Fruit fly (Drosophila melanogaster) whole organism, embryonic: ENCODE measurements around the gene ldbr.

ENCODE experiments used
- ATbp ChIP-seq: fragments of 200-800 bp; sonication (Bioruptor generic); optimal IDR thresholded peaks from 2 replicates; lab custom pipeline; 2017; ENCODE audit warnings: missing biosample characterization, mild to moderate bottlenecking, missing genetic modification characterization, missing genetic modification reagents
- B-H2 ChIP-seq: fragments of 200-800 bp; sonication (Bioruptor generic); optimal IDR thresholded peaks from 2 replicates; lab custom pipeline; 2018; ENCODE audit warnings: missing biosample characterization, mild to moderate bottlenecking, missing genetic modification characterization
- CG10565 ChIP-seq: fragments of 200-800 bp; sonication (Bioruptor generic); optimal IDR thresholded peaks from 3 replicates; lab custom pipeline; 2016; ENCODE audit warnings: missing biosample characterization, mild to moderate bottlenecking, missing genetic modification characterization
- CG10959 ChIP-seq: fragments of 200-800 bp; sonication (Bioruptor generic); IDR thresholded peaks from 2 replicates; pipeline ENCODE4 v1.3.6; 2022; ENCODE audit warnings: missing biosample characterization, missing genetic modification characterization
- CG11696 ChIP-seq: fragments of 200-800 bp; sonication (Bioruptor generic); IDR thresholded peaks from 2 replicates; pipeline ENCODE4 v1.3.6; 2022; ENCODE audit warnings: missing biosample characterization, missing genetic modification characterization
- CG12299 ChIP-seq: fragments of 200-800 bp; sonication (Bioruptor generic); optimal IDR thresholded peaks from 2 replicates; lab custom pipeline; 2018; ENCODE audit warnings: missing biosample characterization, mild to moderate bottlenecking, missing genetic modification characterization
- CG12942 ChIP-seq: fragments of 200-800 bp; sonication (Bioruptor generic); optimal IDR thresholded peaks from 3 replicates; lab custom pipeline; 2016; ENCODE audit warnings: missing biosample characterization, missing genetic modification characterization
- CG13287 ChIP-seq: fragments of 200-800 bp; sonication (Bioruptor generic); IDR thresholded peaks from 2 replicates; pipeline ENCODE4 v1.3.6; 2022; ENCODE audit warnings: missing biosample characterization, missing genetic modification characterization; ENCODE audit not compliant: partially characterized antibody
- CG15269 ChIP-seq: fragments of 200-800 bp; sonication (Bioruptor generic); optimal IDR thresholded peaks from 2 replicates; lab custom pipeline; 2018; ENCODE audit warnings: missing biosample characterization, mild to moderate bottlenecking, missing genetic modification characterization, moderate library complexity
- CG1647 ChIP-seq: fragments of 200-800 bp; sonication (Bioruptor generic); optimal IDR thresholded peaks from 3 replicates; lab custom pipeline; 2016; ENCODE audit warnings: missing biosample characterization, missing genetic modification characterization
- CG17802 ChIP-seq: fragments of 200-800 bp; sonication (Bioruptor generic); optimal IDR thresholded peaks from 2 replicates; lab custom pipeline; 2018; ENCODE audit warnings: missing biosample characterization, mild to moderate bottlenecking, missing genetic modification characterization, moderate library complexity
- CG3065 ChIP-seq: fragments of 200-800 bp; sonication (Bioruptor generic); optimal IDR thresholded peaks from 2 replicates; lab custom pipeline; 2016; ENCODE audit warnings: missing biosample characterization, missing genetic modification characterization
- CG31388 ChIP-seq: fragments of 200-800 bp; sonication (Bioruptor generic); optimal IDR thresholded peaks from 2 replicates; lab custom pipeline; 2016; ENCODE audit warnings: missing biosample characterization, missing genetic modification characterization
- CG3163 ChIP-seq: fragments of 200-800 bp; sonication (Bioruptor generic); optimal IDR thresholded peaks from 3 replicates; lab custom pipeline; 2016; ENCODE audit warnings: missing biosample characterization, missing genetic modification characterization
- CG4707 ChIP-seq: fragments of 200-800 bp; sonication (Bioruptor generic); optimal IDR thresholded peaks from 2 replicates; lab custom pipeline; 2018; ENCODE audit warnings: missing biosample characterization, mild to moderate bottlenecking, missing genetic modification characterization, moderate library complexity
- CG6854 ChIP-seq: fragments of 200-800 bp; sonication (Bioruptor generic); optimal IDR thresholded peaks from 3 replicates; lab custom pipeline; 2017; ENCODE audit warnings: missing biosample characterization, mild to moderate bottlenecking, missing genetic modification characterization
- CG8089 ChIP-seq: fragments of 200-800 bp; sonication (Bioruptor generic); optimal IDR thresholded peaks from 3 replicates; lab custom pipeline; 2016; ENCODE audit warnings: missing biosample characterization, missing genetic modification characterization
- CG8924 ChIP-seq: fragments of 200-800 bp; optimal IDR thresholded peaks from 3 replicates; lab custom pipeline; 2019; ENCODE audit warnings: missing biosample characterization, mild to moderate bottlenecking, missing genetic modification characterization, moderate library complexity
- CHES-1-like ChIP-seq: fragments of 200-800 bp; sonication (Bioruptor generic); optimal IDR thresholded peaks from 2 replicates; lab custom pipeline; 2016; ENCODE audit warnings: missing biosample characterization, missing genetic modification characterization
- CTCF ChIP-seq: fragments of 200-800 bp; sonication (Bioruptor generic); optimal IDR thresholded peaks from 2 replicates; lab custom pipeline; 2017; ENCODE audit warnings: missing biosample characterization, mild to moderate bottlenecking, missing genetic modification characterization, moderate library complexity
- CkIIα-i1 ChIP-seq: fragments of 200-800 bp; sonication (Bioruptor generic); IDR thresholded peaks from 2 replicates; pipeline ENCODE4 v1.3.6; 2022; ENCODE audit warnings: missing biosample characterization, missing genetic modification characterization
- Deaf1 ChIP-seq: fragments of 200-800 bp; optimal IDR thresholded peaks from 3 replicates; lab custom pipeline; 2019; ENCODE audit warnings: missing biosample characterization, mild to moderate bottlenecking, missing genetic modification characterization, moderate library complexity
- Dll ChIP-seq: fragments of 200-800 bp; sonication (Bioruptor generic); IDR thresholded peaks from 4 replicates; pipeline ENCODE4 v1.3.6; 2022; ENCODE audit warnings: missing biosample characterization, missing genetic modification characterization; ENCODE audit not compliant: partially characterized antibody
- Fer2 ChIP-seq: fragments of 200-800 bp; sonication (Bioruptor generic); optimal IDR thresholded peaks from 2 replicates; lab custom pipeline; 2018; ENCODE audit warnings: missing biosample characterization, mild to moderate bottlenecking, missing genetic modification characterization, moderate library complexity
- HmgD ChIP-seq: fragments of 200-800 bp; sonication (Bioruptor generic); optimal IDR thresholded peaks from 3 replicates; lab custom pipeline; 2016; ENCODE audit warnings: missing biosample characterization, missing genetic modification characterization
- NC2β ChIP-seq: fragments of 200-800 bp; sonication (Bioruptor generic); optimal IDR thresholded peaks from 2 replicates; lab custom pipeline; 2016; ENCODE audit warnings: missing biosample characterization, missing genetic modification characterization
- NfI ChIP-seq: fragments of 200-800 bp; sonication (Bioruptor generic); optimal IDR thresholded peaks from 3 replicates; lab custom pipeline; 2018; ENCODE audit warnings: missing biosample characterization, mild to moderate bottlenecking, missing genetic modification characterization, moderate library complexity
- Oli ChIP-seq: fragments of 200-800 bp; sonication (Bioruptor generic); optimal IDR thresholded peaks from 2 replicates; lab custom pipeline; 2018; ENCODE audit warnings: missing biosample characterization, mild to moderate bottlenecking, missing genetic modification characterization, moderate library complexity
- Tbp ChIP-seq: fragments of >200 bp; optimal IDR thresholded peaks from 2 replicates; lab custom pipeline; 2018; ENCODE audit warnings: missing biosample characterization, missing genetic modification characterization
- Xbp1 ChIP-seq: fragments of 200-800 bp; sonication (Bioruptor generic); optimal IDR thresholded peaks from 3 replicates; lab custom pipeline; 2016; ENCODE audit warnings: missing biosample characterization, mild to moderate bottlenecking, missing genetic modification characterization
- br ChIP-seq: fragments of >200 bp; optimal IDR thresholded peaks from 2 replicates; lab custom pipeline; 2017
- cad ChIP-seq: fragments of >200 bp; optimal IDR thresholded peaks from 2 replicates; lab custom pipeline; 2017; ENCODE audit warnings: missing biosample characterization, missing genetic modification characterization
- ci ChIP-seq: fragments of 200-800 bp; sonication (Bioruptor generic); IDR thresholded peaks from 3 replicates; pipeline ENCODE4 v1.3.6; 2022; ENCODE audit warnings: missing biosample characterization, missing genetic modification characterization
- eyg ChIP-seq: fragments of 200-800 bp; sonication (Bioruptor generic); optimal IDR thresholded peaks from 3 replicates; lab custom pipeline; 2016; ENCODE audit warnings: missing biosample characterization, missing genetic modification characterization
- ftz-f1 ChIP-seq: fragments of 200-800 bp; sonication (Bioruptor generic); optimal IDR thresholded peaks from 2 replicates; lab custom pipeline; 2016; ENCODE audit warnings: missing biosample characterization, missing genetic modification characterization
- gce ChIP-seq: fragments of 200-800 bp; sonication (Bioruptor generic); IDR thresholded peaks from 3 replicates; pipeline ENCODE4 v1.3.6; 2022; ENCODE audit warnings: missing biosample characterization, missing genetic modification characterization
- gem ChIP-seq: fragments of 200-800 bp; sonication (Bioruptor generic); optimal IDR thresholded peaks from 2 replicates; lab custom pipeline; 2019; ENCODE audit warnings: missing biosample characterization, mild to moderate bottlenecking, missing genetic modification characterization, moderate library complexity
- h ChIP-seq: fragments of >200 bp; optimal IDR thresholded peaks from 2 replicates; lab custom pipeline; 2017
- mld ChIP-seq: fragments of 200-800 bp; sonication (Bioruptor generic); IDR thresholded peaks from 3 replicates; pipeline ENCODE4 v1.3.6; 2022; ENCODE audit warnings: missing biosample characterization, missing genetic modification characterization; ENCODE audit not compliant: partially characterized antibody
- pnt ChIP-seq: fragments of 200-800 bp; sonication (Bioruptor generic); optimal IDR thresholded peaks from 3 replicates; lab custom pipeline; 2016; ENCODE audit warnings: missing biosample characterization, missing genetic modification characterization
- prd ChIP-seq, 3 experiments: fragments of >200 bp in 2 of 3; fragments of 200-800 bp in 1 of 3; sonication (Bioruptor generic) in 1 of 3; optimal IDR thresholded peaks in 2 of 3; IDR thresholded peaks in 1 of 3; 2 replicates in 2 of 3; 3 replicates in 1 of 3; pipeline versions ENCODE4 v1.3.6 to Lab custom; 2017 to 2022; ENCODE audit warnings: missing biosample characterization in 1 of 3, missing genetic modification characterization in 1 of 3
- repo ChIP-seq: fragments of 200-800 bp; sonication (Bioruptor generic); optimal IDR thresholded peaks from 2 replicates; lab custom pipeline; 2016; ENCODE audit warnings: missing biosample characterization, missing genetic modification characterization
- sc ChIP-seq, 3 experiments: fragments of >200 bp in 2 of 3; fragments of 200-800 bp in 1 of 3; sonication (Bioruptor generic) in 1 of 3; optimal IDR thresholded peaks; 2 replicates in 2 of 3; 3 replicates in 1 of 3; lab custom pipeline; 2017; ENCODE audit warnings: mild to moderate bottlenecking in 1 of 3, missing biosample characterization in 1 of 3, missing genetic modification characterization in 1 of 3, missing genetic modification reagents in 1 of 3
- sd ChIP-seq: fragments of 200-800 bp; sonication (Bioruptor generic); optimal IDR thresholded peaks from 3 replicates; lab custom pipeline; 2018; ENCODE audit warnings: missing biosample characterization, mild to moderate bottlenecking, missing genetic modification characterization, moderate library complexity
- sob ChIP-seq: fragments of 200-800 bp; sonication (Bioruptor generic); IDR thresholded peaks from 2 replicates; pipeline ENCODE4 v1.3.6; 2022; ENCODE audit warnings: missing biosample characterization, missing genetic modification characterization
- vvl ChIP-seq: fragments of 200-800 bp; sonication (Bioruptor generic); IDR thresholded peaks from 2 replicates; pipeline ENCODE4 v1.3.6; 2022; ENCODE audit warnings: missing biosample characterization, missing genetic modification characterization
- z ChIP-seq: fragments of 200-800 bp; sonication (Bioruptor generic); IDR thresholded peaks from 3 replicates; pipeline ENCODE4 v1.3.6; 2022; ENCODE audit warnings: missing biosample characterization, missing genetic modification characterization
- zen2 ChIP-seq: fragments of 200-800 bp; sonication (Bioruptor generic); IDR thresholded peaks from 3 replicates; pipeline ENCODE4 v1.3.6; 2022; ENCODE audit warnings: missing biosample characterization, missing genetic modification characterization; ENCODE audit not compliant: partially characterized antibody
- zf30C ChIP-seq: fragments of 200-800 bp; sonication (Bioruptor generic); optimal IDR thresholded peaks from 3 replicates; lab custom pipeline; 2018; ENCODE audit warnings: missing biosample characterization, mild to moderate bottlenecking, missing genetic modification characterization
- zfh1 ChIP-seq: fragments of 200-800 bp; sonication (Bioruptor generic); IDR thresholded peaks from 3 replicates; pipeline ENCODE4 v1.3.6; 2022; ENCODE audit warnings: missing biosample characterization, missing genetic modification characterization

Gene ldbr

dm6 chr3L:8115864-8116528 is 5.6 kb upstream of the ldbr start, which contains the start of the genes Arp3 and msk (continued):
- peak; percentile 58 for TF ChIP-seq CG10565 (GFP tag; lab: Kevin White, UChicago)
- TF ChIP-seq CG4707 (GFP tag; lab: Kevin White, UChicago) = no peak
- TF ChIP-seq CkIIα-i1 (GFP tag; lab: Robert Waterston, UW) = no peak
- TF ChIP-seq CG3163 (GFP tag; lab: Kevin White, UChicago) = peak; percentile 79
- TF ChIP-seq HmgD (GFP tag; lab: Kevin White, UChicago) = peak; percentile 97
- peak; percentile 68 for TF ChIP-seq CG13287
- peak; percentile 53; the same call in 2 of the 4 replicates for TF ChIP-seq Dll (GFP tag; lab: Robert Waterston, UW)
- TF ChIP-seq prd (optimal IDR thresholded peaks at IDR 0.05; lab: Kevin White, UChicago) = no peak
- peak; percentile 81 for TF ChIP-seq prd (GFP tag; IDR thresholded peaks at IDR 0.05; lab: Robert Waterston, UW)
- peak; percentile 77 for TF ChIP-seq NfI (GFP tag; lab: Kevin White, UChicago)
- peak; percentile 84 for TF ChIP-seq pnt (GFP tag; lab: Kevin White, UChicago)
- TF ChIP-seq CG3065 = peak; percentile 77
- TF ChIP-seq NC2β (GFP tag; lab: Kevin White, UChicago) = peak; percentile 88
- TF ChIP-seq repo = peak; percentile 81
- peak; percentile 81 for TF ChIP-seq sob (GFP tag; lab: Robert Waterston, UW)
- TF ChIP-seq CTCF (GFP tag; lab: Kevin White, UChicago) = peak; percentile 32
- TF ChIP-seq ATbp = no peak
- TF ChIP-seq h (lab: Kevin White, UChicago) = no peak
- TF ChIP-seq gce = 0 out of 3 replicates have a peak, but pooled peaks have one; percentile 17
- TF ChIP-seq ftz-f1 (GFP tag; lab: Kevin White, UChicago) = peak; percentile 69
- 0 out of 2 replicates have a peak, but pooled peaks have one; percentile 30 for TF ChIP-seq CG10959 (GFP tag; lab: Robert Waterston, UW)
- peak; percentile 44 for TF ChIP-seq CG12299 (tag; lab: Kevin White, UChicago)
- TF ChIP-seq CG8924 (tag; lab: Kevin White, UChicago) = no peak
- no peak for TF ChIP-seq zen2 (GFP tag; lab: Robert Waterston, UW)
- peak; percentile 83 for TF ChIP-seq Deaf1 (tag; lab: Kevin White, UChicago)
- TF ChIP-seq B-H2 (GFP tag; lab: Kevin White, UChicago) = peak; percentile 91
- TF ChIP-seq gem = peak; percentile 78
- peak; percentile 58 for TF ChIP-seq CG31388 (GFP tag; lab: Kevin White, UChicago)
- TF ChIP-seq zfh1 (GFP tag; lab: Robert Waterston, UW) = peak; percentile 73; the same call in 2 of the 3 replicates
- TF ChIP-seq cad (GFP tag; lab: Kevin White, UChicago) = no peak
- TF ChIP-seq CG1647 (GFP tag; lab: Kevin White, UChicago) = peak; percentile 88
- peak; percentile 79 for TF ChIP-seq CG8089 (GFP tag; lab: Kevin White, UChicago)
- TF ChIP-seq eyg (GFP tag; lab: Kevin White, UChicago) = peak; percentile 85
- TF ChIP-seq Fer2 (tag; lab: Kevin White, UChicago) = peak; percentile 76
- TF ChIP-seq CG17802 = peak; percentile 49
- TF ChIP-seq CG12942 (GFP tag; lab: Kevin White, UChicago) = peak; percentile 85
- no peak for TF ChIP-seq br (lab: Kevin White, UChicago)
- peak; percentile 89 for TF ChIP-seq Xbp1 (GFP tag; lab: Kevin White, UChicago)
- TF ChIP-seq z (GFP tag; lab: Robert Waterston, UW) = no peak
- no peak for TF ChIP-seq CG11696
- TF ChIP-seq mld (GFP tag; lab: Robert Waterston, UW) = no peak
- TF ChIP-seq sd (tag; lab: Kevin White, UChicago) = peak; percentile 71
- no peak for TF ChIP-seq sc (optimal IDR thresholded peaks at IDR 0.05; lab: Kevin White, UChicago)
- TF ChIP-seq sc (GFP tag; optimal IDR thresholded peaks at IDR 0.05; lab: Kevin White, UChicago) = peak; percentile 41
- peak; percentile 70; the same call in 2 of the 3 replicates for TF ChIP-seq ci
- TF ChIP-seq zf30C (GFP tag; lab: Kevin White, UChicago) = no peak
- TF ChIP-seq CG6854 = peak; percentile 14
- no peak for TF ChIP-seq Oli
- peak; percentile 97 for TF ChIP-seq CHES-1-like (GFP tag; lab: Kevin White, UChicago)
- no peak for TF ChIP-seq CG15269 (tag; lab: Kevin White, UChicago)
- TF ChIP-seq vvl (GFP tag; lab: Robert Waterston, UW) = peak; percentile 85
- no peak for TF ChIP-seq Tbp (GFP tag; lab: Kevin White, UChicago)
